Worm (Caenorhabditis elegans) whole organism, L3 larva: ENCODE data around the gene Y70G10A.4.
A peak's percentile ranks its signal among the peaks of the same experiment; 100 is the strongest.

ENCODE experiments used
- R02D3.7 ChIP-seq: fragments of 150-350 bp; optimal IDR thresholded peaks from 2 replicates; lab custom pipeline; 2014; ENCODE audit warnings: missing biosample characterization, missing genetic modification characterization
- ZK546.5 ChIP-seq: sonication (generic microtip); optimal IDR thresholded peaks from 2 replicates; lab custom pipeline; 2017; ENCODE audit warnings: missing biosample characterization, missing genetic modification characterization
- aly-2 ChIP-seq: fragments of 150-350 bp; optimal IDR thresholded peaks from 2 replicates; lab custom pipeline; 2014; ENCODE audit warnings: missing biosample characterization, missing genetic modification characterization
- ama-1 ChIP-seq: fragments of 150-350 bp; optimal IDR thresholded peaks from 2 replicates; lab custom pipeline; 2018
- ceh-16 ChIP-seq: sonication (generic microtip); optimal IDR thresholded peaks from 2 replicates; lab custom pipeline; 2017; ENCODE audit warnings: missing biosample characterization, missing genetic modification characterization
- ceh-28 ChIP-seq: fragments of 150-350 bp; optimal IDR thresholded peaks from 2 replicates; lab custom pipeline; 2014; ENCODE audit warnings: missing biosample characterization, missing genetic modification reagents, missing genetic modification characterization
- ceh-9 ChIP-seq: sonication (generic microtip); optimal IDR thresholded peaks from 2 replicates; lab custom pipeline; 2018; ENCODE audit warnings: missing biosample characterization, missing genetic modification characterization
- egl-5 ChIP-seq: fragments of 150-350 bp; optimal IDR thresholded peaks from 2 replicates; lab custom pipeline; 2017; ENCODE audit warnings: missing biosample characterization, missing genetic modification reagents, missing genetic modification characterization, inconsistent platforms
- elt-1 ChIP-seq: fragments of 150-350 bp; optimal IDR thresholded peaks from 2 replicates; lab custom pipeline; 2014; ENCODE audit warnings: missing biosample characterization, missing genetic modification characterization
- elt-2 ChIP-seq: sonication (generic microtip); optimal IDR thresholded peaks from 2 replicates; lab custom pipeline; 2016; ENCODE audit warnings: missing genetic modification reagents, mild to moderate bottlenecking, missing genetic modification characterization, missing compliant biosample characterization
- elt-3 ChIP-seq, 3 experiments: fragments of 150-350 bp in 1 of 3; sonication (generic microtip) in 2 of 3; optimal IDR thresholded peaks; 2 replicates in 2 of 3; 4 replicates in 1 of 3; lab custom pipeline; 2014 to 2017; ENCODE audit warnings: missing biosample characterization in 3 of 3, missing genetic modification characterization in 3 of 3
- fkh-10 ChIP-seq: sonication (generic microtip); optimal IDR thresholded peaks from 2 replicates; lab custom pipeline; 2017; ENCODE audit warnings: missing biosample characterization, missing genetic modification reagents, missing genetic modification characterization
- fkh-2 ChIP-seq: fragments of 150-350 bp; optimal IDR thresholded peaks from 2 replicates; lab custom pipeline; 2014; ENCODE audit warnings: missing biosample characterization, missing genetic modification reagents, missing genetic modification characterization
- hmg-11 ChIP-seq: sonication (generic microtip); optimal IDR thresholded peaks from 2 replicates; lab custom pipeline; 2016; ENCODE audit warnings: missing genetic modification characterization, missing compliant biosample characterization
- lin-15B ChIP-seq: fragments of 150-350 bp; optimal IDR thresholded peaks from 2 replicates; lab custom pipeline; 2014; ENCODE audit warnings: missing biosample characterization, missing genetic modification characterization
- lin-39 ChIP-seq: fragments of 150-350 bp; optimal IDR thresholded peaks from 2 replicates; lab custom pipeline; 2018; ENCODE audit warnings: missing biosample characterization, missing genetic modification reagents, missing genetic modification characterization
- lsy-12 ChIP-seq: sonication (generic microtip); optimal IDR thresholded peaks from 2 replicates; lab custom pipeline; 2016; ENCODE audit warnings: mild to moderate bottlenecking, missing genetic modification characterization, missing compliant biosample characterization
- mdl-1 ChIP-seq: fragments of 150-350 bp; optimal IDR thresholded peaks from 2 replicates; lab custom pipeline; 2014; ENCODE audit warnings: missing biosample characterization, missing genetic modification characterization
- nfya-1 ChIP-seq: sonication (generic microtip); optimal IDR thresholded peaks from 2 replicates; lab custom pipeline; 2017; ENCODE audit warnings: missing genetic modification characterization, mild to moderate bottlenecking, missing compliant biosample characterization, antibody characterized with exemption, moderate library complexity; ENCODE audit not compliant: insufficient read depth
- nhr-11 ChIP-seq: fragments of 150-350 bp; optimal IDR thresholded peaks from 2 replicates; lab custom pipeline; 2014; ENCODE audit warnings: missing biosample characterization, missing genetic modification characterization
- nhr-12 ChIP-seq: fragments of 150-350 bp; optimal IDR thresholded peaks from 2 replicates; lab custom pipeline; 2014; ENCODE audit warnings: missing biosample characterization, missing genetic modification characterization
- nhr-23 ChIP-seq: fragments of 150-350 bp; optimal IDR thresholded peaks from 2 replicates; lab custom pipeline; 2014; ENCODE audit warnings: missing biosample characterization, missing genetic modification reagents, missing genetic modification characterization
- nhr-237 ChIP-seq: fragments of 150-350 bp; optimal IDR thresholded peaks from 2 replicates; lab custom pipeline; 2014; ENCODE audit warnings: missing biosample characterization, missing genetic modification characterization
- nhr-43 ChIP-seq: sonication (generic microtip); optimal IDR thresholded peaks from 2 replicates; lab custom pipeline; 2016; ENCODE audit warnings: mild to moderate bottlenecking, missing genetic modification characterization, missing compliant biosample characterization; ENCODE audit not compliant: poor library complexity, severe bottlenecking
- nhr-67 ChIP-seq: fragments of 150-350 bp; optimal IDR thresholded peaks from 2 replicates; lab custom pipeline; 2014; ENCODE audit warnings: missing biosample characterization, missing genetic modification characterization
- nhr-76 ChIP-seq: fragments of 150-350 bp; sonication (generic microtip); optimal IDR thresholded peaks from 5 replicates; lab custom pipeline; 2014; ENCODE audit warnings: missing biosample characterization, missing genetic modification characterization
- nhr-77 ChIP-seq: fragments of 150-350 bp; optimal IDR thresholded peaks from 2 replicates; lab custom pipeline; 2014; ENCODE audit warnings: missing biosample characterization, missing genetic modification characterization
- pha-4 ChIP-seq: fragments of 150-350 bp; optimal IDR thresholded peaks from 2 replicates; lab custom pipeline; 2014; ENCODE audit warnings: missing biosample characterization, missing genetic modification reagents, missing genetic modification characterization
- skn-1 ChIP-seq: fragments of 150-350 bp; optimal IDR thresholded peaks from 2 replicates; lab custom pipeline; 2014; ENCODE audit warnings: missing biosample characterization, missing genetic modification characterization
- snpc-4 ChIP-seq: fragments of 150-350 bp; optimal IDR thresholded peaks from 2 replicates; lab custom pipeline; 2014; ENCODE audit warnings: missing biosample characterization, missing genetic modification characterization
- unc-39 ChIP-seq: sonication (generic microtip); optimal IDR thresholded peaks from 4 replicates; lab custom pipeline; 2017; ENCODE audit warnings: missing biosample characterization, missing genetic modification characterization
- unc-62 ChIP-seq: fragments of 150-350 bp; sonication (generic microtip); optimal IDR thresholded peaks from 4 replicates; lab custom pipeline; 2014; ENCODE audit warnings: missing biosample characterization, missing genetic modification reagents, missing genetic modification characterization
- zag-1 ChIP-seq: fragments of 150-350 bp; optimal IDR thresholded peaks from 2 replicates; lab custom pipeline; 2014; ENCODE audit warnings: missing biosample characterization, missing genetic modification characterization

The Y70G10A.4 gene

DNA sequence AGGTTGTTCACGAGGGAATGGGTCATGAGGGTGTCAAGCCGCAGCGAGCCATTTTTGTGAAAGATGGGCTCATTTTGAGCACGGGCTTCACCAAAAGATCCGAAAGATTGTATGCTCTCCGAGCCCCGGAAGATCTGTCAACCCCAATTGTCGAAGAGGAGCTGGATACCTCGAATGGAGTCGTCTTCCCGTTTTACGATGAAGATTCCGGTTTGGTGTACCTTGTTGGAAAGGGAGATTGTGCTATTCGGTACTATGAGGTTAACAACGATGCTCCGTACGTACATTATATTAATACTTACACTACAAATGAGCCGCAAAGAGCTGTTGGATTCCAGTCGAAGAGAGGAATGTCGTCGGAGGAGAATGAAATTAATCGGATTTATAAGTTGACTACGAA is 29.2 kb downstream of the Y70G10A.4 start:
- TF ChIP-seq elt-3 (tag; optimal IDR thresholded peaks at IDR 0.05; lab: Kevin White, UChicago) (no peak), ceh-9 (no peak), nhr-43 (tag; lab: Kevin White, UChicago) (no peak), nhr-237 (tag; lab: Kevin White, UChicago) (no peak), aly-2 (tag; lab: Kevin White, UChicago) (no peak), nhr-12 (tag; lab: Kevin White, UChicago) (no peak), unc-39 (tag; lab: Kevin White, UChicago) (no peak), elt-2 (tag; lab: Kevin White, UChicago) (no peak), mdl-1 (no peak), nhr-76 (tag; lab: Kevin White, UChicago) (no peak), snpc-4 (tag; lab: Kevin White, UChicago) (no peak), skn-1 (tag; lab: Kevin White, UChicago) (no peak), pha-4 (tag; lab: Kevin White, UChicago) (no peak)
- TF ChIP-seq, all 47 proteins: peak for 0

DNA sequence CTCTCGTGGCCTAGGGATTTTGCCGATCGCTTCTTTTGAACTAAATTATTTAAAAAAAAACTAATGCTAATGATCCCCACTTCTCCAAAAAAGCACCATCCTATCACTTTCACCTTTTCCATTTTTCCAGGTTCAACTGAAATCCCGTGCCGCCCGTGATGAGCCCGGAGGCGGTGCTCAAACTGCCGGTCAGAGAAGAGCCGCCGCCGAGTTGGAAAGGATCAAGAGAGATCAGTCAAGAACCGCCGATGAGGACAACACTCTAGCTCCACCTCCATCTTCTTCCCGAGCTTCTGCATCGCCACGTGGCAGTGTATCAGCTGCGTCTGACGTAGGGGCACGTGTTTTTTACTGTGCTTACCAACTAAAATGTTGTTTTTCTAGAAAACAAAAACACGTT is 31.4 kb downstream of the Y70G10A.4 start:
- TF ChIP-seq R02D3.7 (no peak), ceh-28 (no peak), nhr-67 (tag; lab: Kevin White, UChicago) (no peak), fkh-10 (no peak), zag-1 (tag; lab: Kevin White, UChicago) (no peak), lin-15B (tag; lab: Kevin White, UChicago) (no peak), nhr-76 (tag; lab: Kevin White, UChicago) (no peak), elt-3 (tag; optimal IDR thresholded peaks at IDR 0.05; lab: Kevin White, UChicago) (no peak), nhr-237 (tag; lab: Kevin White, UChicago) (no peak), unc-62 (GFP tag; lab: Kevin White, UChicago) (no peak), ama-1 (lab: Kevin White, UChicago) (no peak), egl-5 (tag; lab: Kevin White, UChicago) (no peak), nhr-77 (no peak), lsy-12 (tag; lab: Kevin White, UChicago) (no peak), ceh-16 (tag; lab: Kevin White, UChicago) (no peak)

DNA sequence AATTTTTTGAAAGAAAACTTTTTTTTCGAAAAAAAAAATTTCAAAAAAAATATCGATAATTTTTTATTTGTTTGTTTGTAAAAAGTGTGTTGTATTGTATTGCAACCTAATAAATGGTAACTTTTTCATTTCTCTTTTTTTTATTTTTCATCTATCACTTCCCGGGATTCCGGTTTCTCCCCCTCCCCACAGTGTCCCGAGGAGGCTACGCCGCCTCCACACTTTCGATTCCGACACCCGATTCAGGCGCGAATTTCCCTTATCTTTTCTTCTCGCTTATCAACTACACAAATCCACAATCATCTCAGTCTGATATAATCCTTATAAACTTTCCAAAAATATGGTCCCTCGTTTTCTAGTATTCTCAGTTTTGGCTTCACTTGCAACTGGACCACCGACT is 32.6 kb downstream of the Y70G10A.4 start, which contains the start of gene R01H10.4:
Gene R01H10.4 (plus strand): TSS at position 236 of the 400 bp plus-strand sequence.
- TF ChIP-seq ceh-16 (tag; lab: Kevin White, UChicago) (no peak), nhr-23 (tag; lab: Kevin White, UChicago) (peak; percentile 13), aly-2 (tag; lab: Kevin White, UChicago) (no peak), lin-39 (tag; lab: Kevin White, UChicago) (no peak)

DNA sequence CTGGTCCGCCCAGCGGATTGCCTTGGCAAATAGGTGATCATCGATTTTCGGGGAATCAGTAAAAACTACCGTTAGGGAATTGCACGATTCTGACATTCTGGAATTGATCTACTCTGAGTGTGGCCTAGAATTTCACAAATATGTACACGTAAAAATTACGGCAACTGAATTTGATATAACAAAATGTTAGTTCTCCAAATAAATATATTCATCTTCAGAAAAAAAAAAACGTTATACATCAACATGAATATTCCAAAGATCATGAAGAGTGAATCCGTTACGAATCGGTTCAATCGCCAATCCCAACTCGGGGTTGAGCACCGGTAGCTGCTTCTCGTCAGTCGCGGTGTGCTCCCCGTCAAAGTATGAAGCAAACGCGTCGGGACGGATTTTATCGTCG is 36.7 kb downstream of the Y70G10A.4 start, which contains the start of gene rip-1:
Gene rip-1 (minus strand): TSS at position 101 of the 400 bp plus-strand sequence.
- no peak for TF ChIP-seq nfya-1
- no peak for TF ChIP-seq lsy-12 (tag; lab: Kevin White, UChicago)
- no peak for TF ChIP-seq ZK546.5
- no peak for TF ChIP-seq nhr-77
- TF ChIP-seq aly-2 (tag; lab: Kevin White, UChicago) = no peak

DNA sequence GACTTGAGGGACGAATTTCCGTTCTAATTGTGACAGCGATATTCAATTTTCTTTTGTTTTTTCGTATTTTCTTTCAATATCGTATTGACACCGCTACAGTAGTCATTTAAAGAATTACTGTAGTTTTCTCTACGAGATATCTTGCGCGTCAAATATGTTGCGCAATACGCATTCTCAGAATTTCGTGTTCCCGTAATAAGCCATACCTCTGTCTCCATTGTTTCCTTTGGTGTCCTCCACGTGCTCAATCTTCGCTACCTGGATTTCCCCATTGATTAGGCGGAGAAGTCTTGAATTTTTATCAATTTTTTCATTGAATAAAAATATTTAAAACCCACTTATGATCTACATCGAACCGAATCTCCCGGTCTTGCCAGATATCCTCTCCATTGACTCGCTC is 39.3 kb downstream of the Y70G10A.4 start:
- TF ChIP-seq mdl-1 (no peak), ama-1 (lab: Kevin White, UChicago) (no peak), lin-39 (tag; lab: Kevin White, UChicago) (no peak), unc-39 (tag; lab: Kevin White, UChicago) (no peak), nhr-11 (tag; lab: Kevin White, UChicago) (no peak), fkh-10 (no peak), nhr-237 (tag; lab: Kevin White, UChicago) (no peak), nhr-67 (tag; lab: Kevin White, UChicago) (no peak), aly-2 (tag; lab: Kevin White, UChicago) (no peak), hmg-11 (tag; lab: Kevin White, UChicago) (no peak), snpc-4 (tag; lab: Kevin White, UChicago) (no peak), fkh-2 (tag; lab: Kevin White, UChicago) (no peak), elt-1 (tag; lab: Kevin White, UChicago) (no peak)
